Fruit fly (Drosophila melanogaster): ENCODE data around the gene Cpr64Ad.

Cpr64Ad gene

dm6 chr3L:4252121-4252861, 37.1 kb downstream of the Cpr64Ad start:
- TF ChIP-seq ovo (GFP tag; optimal IDR thresholded peaks at IDR 0.05) = peak; percentile 92
- no peak for TF ChIP-seq CG11617 (GFP tag; optimal IDR thresholded peaks at IDR 0.05)
- TF ChIP-seq cnc (optimal IDR thresholded peaks at IDR 0.05) = peak in 1 of 2 experiments; percentile 43
- TF ChIP-seq CG14711 (tag; optimal IDR thresholded peaks at IDR 0.05) = no peak

DNA sequence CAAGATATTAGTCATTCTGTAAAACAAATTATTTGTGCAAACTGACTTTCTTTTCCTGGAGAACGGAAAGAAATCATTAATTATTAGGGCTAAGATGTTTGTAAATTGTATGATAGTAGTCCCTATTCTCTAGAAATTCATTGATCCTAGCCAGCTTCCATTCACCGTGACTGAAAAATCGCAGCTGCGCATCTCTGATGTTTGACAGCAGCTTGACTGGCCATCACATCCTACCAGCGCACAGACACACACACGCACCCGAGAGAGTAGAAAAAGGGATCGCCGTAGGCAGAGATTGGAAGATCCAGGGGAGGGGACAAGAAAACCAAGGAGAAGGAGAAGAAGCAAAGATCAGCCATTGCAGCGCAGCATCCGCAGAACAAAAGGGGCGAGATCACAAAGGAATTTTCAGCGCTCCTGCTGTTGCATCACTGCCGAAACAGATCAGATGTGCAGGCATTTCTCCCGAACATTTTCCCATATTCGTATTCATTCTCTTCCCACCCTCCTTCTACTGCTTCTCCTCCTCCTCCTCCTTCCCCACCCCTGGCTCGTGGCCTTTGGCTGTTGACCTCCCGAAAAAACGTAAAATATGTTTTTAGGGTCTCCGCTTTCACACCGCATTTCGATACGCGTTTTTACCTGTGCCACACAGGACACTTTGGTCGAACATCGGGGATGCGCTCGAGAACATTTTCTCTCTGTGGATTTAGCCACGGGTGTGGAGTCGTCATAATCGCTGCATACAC, 37.9 kb downstream of the Cpr64Ad start:
- TF ChIP-seq CG11617 (GFP tag; optimal IDR thresholded peaks at IDR 0.05) = no peak
- TF ChIP-seq CG33017 (tag; optimal IDR thresholded peaks at IDR 0.05) = no peak
- TF ChIP-seq CG7045 (GFP tag; optimal IDR thresholded peaks at IDR 0.05) = no peak
- no peak for TF ChIP-seq tj (GFP tag; optimal IDR thresholded peaks at IDR 0.05)
- TF ChIP-seq toe (GFP tag; optimal IDR thresholded peaks at IDR 0.05) = no peak
- no peak for TF ChIP-seq Clk (GFP tag; optimal IDR thresholded peaks at IDR 0.05)
- no peak for TF ChIP-seq cnc (optimal IDR thresholded peaks at IDR 0.05)
- no peak for TF ChIP-seq bab1 (GFP tag; optimal IDR thresholded peaks at IDR 0.05)
- no peak for TF ChIP-seq CG14711 (tag; optimal IDR thresholded peaks at IDR 0.05)
- TF ChIP-seq Mnt (GFP tag; optimal IDR thresholded peaks at IDR 0.05) = no peak
- TF ChIP-seq CG7101 (tag; optimal IDR thresholded peaks at IDR 0.05) = no peak
- no peak for TF ChIP-seq CG5204 (GFP tag; optimal IDR thresholded peaks at IDR 0.05)
- no peak for TF ChIP-seq ovo (GFP tag; optimal IDR thresholded peaks at IDR 0.05)
- TF ChIP-seq CG12768 (GFP tag; optimal IDR thresholded peaks at IDR 0.05) = no peak
- no peak for TF ChIP-seq Hr96 (GFP tag; optimal IDR thresholded peaks at IDR 0.05)

dm6 chr3L:4253611-4254300, 38.6 kb downstream of the Cpr64Ad start:
- peak; percentile 79 for TF ChIP-seq Mnt (GFP tag; optimal IDR thresholded peaks at IDR 0.05)
- no peak for TF ChIP-seq bab1 (GFP tag; optimal IDR thresholded peaks at IDR 0.05)
- TF ChIP-seq CG7101 (tag; optimal IDR thresholded peaks at IDR 0.05) = no peak
- TF ChIP-seq Crg-1 (GFP tag; optimal IDR thresholded peaks at IDR 0.05) = no peak
- TF ChIP-seq ovo (GFP tag; optimal IDR thresholded peaks at IDR 0.05) = no peak
- TF ChIP-seq CG11617 (GFP tag; optimal IDR thresholded peaks at IDR 0.05) = no peak
- TF ChIP-seq CG1620 (GFP tag; optimal IDR thresholded peaks at IDR 0.05) = no peak
- TF ChIP-seq cnc (optimal IDR thresholded peaks at IDR 0.05) = no peak
- TF ChIP-seq pad (GFP tag; optimal IDR thresholded peaks at IDR 0.05) = peak; percentile 35
- TF ChIP-seq CG33017 (tag; optimal IDR thresholded peaks at IDR 0.05) = no peak
- TF ChIP-seq toe (GFP tag; optimal IDR thresholded peaks at IDR 0.05) = no peak
- no peak for TF ChIP-seq tj (GFP tag; optimal IDR thresholded peaks at IDR 0.05)
- peak; percentile 4 for TF ChIP-seq cic (GFP tag; optimal IDR thresholded peaks at IDR 0.05)
- TF ChIP-seq kay (GFP tag; ENCODE audit: borderline replicate concordance) = no peak

- TF ChIP-seq Hr96 (GFP tag; optimal IDR thresholded peaks at IDR 0.05) (no peak), cnc (optimal IDR thresholded peaks at IDR 0.05) (no peak), CG12768 (GFP tag; optimal IDR thresholded peaks at IDR 0.05) (no peak), CG5204 (GFP tag; optimal IDR thresholded peaks at IDR 0.05) (no peak), CG7045 (GFP tag; optimal IDR thresholded peaks at IDR 0.05) (peak; percentile 50), CG14711 (tag; optimal IDR thresholded peaks at IDR 0.05) (peak; percentile 64), toe (GFP tag; optimal IDR thresholded peaks at IDR 0.05) (peak; percentile 41), Mnt (GFP tag; optimal IDR thresholded peaks at IDR 0.05) (no peak), CG1620 (GFP tag; optimal IDR thresholded peaks at IDR 0.05) (peak; percentile 19), bab1 (GFP tag; optimal IDR thresholded peaks at IDR 0.05) (peak; percentile 40), CG33017 (tag; optimal IDR thresholded peaks at IDR 0.05) (peak; percentile 42), ovo (GFP tag; optimal IDR thresholded peaks at IDR 0.05) (peak; percentile 5), cic (GFP tag; optimal IDR thresholded peaks at IDR 0.05) (no peak), pad (GFP tag; optimal IDR thresholded peaks at IDR 0.05) (peak; percentile 44), Crg-1 (GFP tag; optimal IDR thresholded peaks at IDR 0.05) (peak; percentile 25), tj (GFP tag; optimal IDR thresholded peaks at IDR 0.05) (peak; percentile 35), kay (GFP tag; ENCODE audit: borderline replicate concordance) (no peak), CG7101 (tag; optimal IDR thresholded peaks at IDR 0.05) (peak; percentile 73), CG11617 (GFP tag; optimal IDR thresholded peaks at IDR 0.05) (peak; percentile 59), Clk (GFP tag; optimal IDR thresholded peaks at IDR 0.05) (no peak)
Measured at dm6 chr3L:4254301-4254834, 39.2 kb downstream of the Cpr64Ad start, which contains the start of the genes ago and CG1265. TSS of gene ago (minus strand) at chr3L:4254306. TSS of gene CG1265 (plus strand) at chr3L:4254776.

DNA sequence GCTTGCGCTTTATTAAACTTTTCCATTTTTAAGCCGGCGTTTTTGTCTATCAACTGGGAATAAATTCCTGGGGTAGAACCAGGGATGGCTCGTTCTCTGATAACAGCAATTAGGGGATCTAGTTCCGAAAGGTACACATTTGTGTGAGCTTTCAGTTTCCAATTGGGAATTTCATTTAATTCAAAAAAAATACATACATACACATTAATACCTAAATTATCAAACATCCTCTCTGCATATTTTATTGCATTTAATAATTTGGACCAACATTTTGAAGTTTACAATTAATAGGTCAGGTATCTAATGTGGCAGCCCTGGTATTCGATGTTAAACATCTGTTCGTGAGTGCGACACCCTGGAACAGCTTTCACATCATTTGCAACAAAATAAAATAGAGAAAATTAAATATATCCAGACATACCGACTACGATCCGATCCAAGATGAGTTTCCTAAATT, 44.0 kb downstream of the Cpr64Ad start, which contains the start of the genes CG15011 and CG1309:
Gene CG15011, minus strand, starts transcription at position 51 of the 457 bp plus-strand sequence.
Gene CG1309, plus strand, starts transcription at position 329 of the 457 bp plus-strand sequence.
- TF ChIP-seq Mnt (GFP tag; optimal IDR thresholded peaks at IDR 0.05) = peak; percentile 72
- TF ChIP-seq toe (GFP tag; optimal IDR thresholded peaks at IDR 0.05) = peak; percentile 93
- peak; percentile 31 for TF ChIP-seq cic (GFP tag; optimal IDR thresholded peaks at IDR 0.05)
- peak; percentile 76 for TF ChIP-seq CG33017 (tag; optimal IDR thresholded peaks at IDR 0.05)
- TF ChIP-seq pad (GFP tag; optimal IDR thresholded peaks at IDR 0.05) = peak; percentile 66
- TF ChIP-seq kay (GFP tag; ENCODE audit: borderline replicate concordance) = no peak
- peak; percentile 81 for TF ChIP-seq CG12768 (GFP tag; optimal IDR thresholded peaks at IDR 0.05)
- peak; percentile 86 for TF ChIP-seq CG11617 (GFP tag; optimal IDR thresholded peaks at IDR 0.05)
- TF ChIP-seq CG7045 (GFP tag; optimal IDR thresholded peaks at IDR 0.05) = peak; percentile 74
- TF ChIP-seq CG7101 (tag; optimal IDR thresholded peaks at IDR 0.05) = peak; percentile 84
- peak; percentile 75 for TF ChIP-seq CG14711 (tag; optimal IDR thresholded peaks at IDR 0.05)
- peak; percentile 85 for TF ChIP-seq CG1620 (GFP tag; optimal IDR thresholded peaks at IDR 0.05)
- TF ChIP-seq Clk (GFP tag; optimal IDR thresholded peaks at IDR 0.05) = peak; percentile 64
- peak; percentile 87 for TF ChIP-seq bab1 (GFP tag; optimal IDR thresholded peaks at IDR 0.05)
- peak; percentile 81 for TF ChIP-seq Hr96 (GFP tag; optimal IDR thresholded peaks at IDR 0.05)
- TF ChIP-seq cnc (optimal IDR thresholded peaks at IDR 0.05) = no peak
- TF ChIP-seq ovo (GFP tag; optimal IDR thresholded peaks at IDR 0.05) = peak; percentile 33
- peak; percentile 87 for TF ChIP-seq Crg-1 (GFP tag; optimal IDR thresholded peaks at IDR 0.05)
- TF ChIP-seq tj (GFP tag; optimal IDR thresholded peaks at IDR 0.05) = peak; percentile 60
- TF ChIP-seq CG5204 (GFP tag; optimal IDR thresholded peaks at IDR 0.05) = no peak
